Worm (Caenorhabditis elegans) whole organism, mixed stage, embryonic: ENCODE data around the gene lir-2.

Experiments used
- lin-13 ChIP-seq: fragments of 150-350 bp; optimal IDR thresholded peaks from 2 replicates; lab custom pipeline; 2014; ENCODE audit warnings: missing biosample characterization, missing genetic modification characterization
- tbx-8 ChIP-seq: fragments of 200-800 bp; sonication (Bioruptor generic); optimal IDR thresholded peaks from 2 replicates; lab custom pipeline; 2018; ENCODE audit warnings: mild to moderate bottlenecking, missing genetic modification characterization, moderate library complexity, missing compliant biosample characterization
- unc-39 ChIP-seq: fragments of 150-350 bp; optimal IDR thresholded peaks from 2 replicates; lab custom pipeline; 2014; ENCODE audit warnings: missing biosample characterization, missing genetic modification characterization

DNA sequence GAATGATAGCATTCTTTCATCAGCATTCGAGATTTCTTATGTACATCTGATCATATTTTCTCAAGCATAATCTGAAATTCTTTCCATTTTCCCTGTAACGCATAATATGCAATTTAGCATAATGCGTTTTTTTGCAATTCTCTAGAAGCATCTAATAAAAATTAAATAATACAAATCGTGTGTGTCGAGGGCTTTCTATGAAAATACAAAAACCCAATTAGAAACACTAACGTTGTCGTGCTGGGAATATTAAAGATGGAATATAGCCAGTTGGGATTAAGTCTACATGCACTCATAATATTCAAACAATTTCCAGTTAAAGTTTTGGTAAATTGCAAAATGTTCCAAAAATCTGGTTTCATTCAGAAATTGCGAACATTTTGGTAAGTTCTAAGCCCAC is 17.5 kb downstream of the lir-2 start, which contains the start of gene F18A1.1:
- TF ChIP-seq tbx-8 (GFP tag; lab: Kevin White, UChicago), result no peak
- TF ChIP-seq unc-39, result no peak
- no peak for TF ChIP-seq lin-13 (tag; lab: Kevin White, UChicago)
